Fruit fly (Drosophila melanogaster) whole organism, embryonic: Measurements from ENCODE around the gene Psf2.

ENCODE experiments used
- Ada2b ChIP-seq: fragments of 200-800 bp; sonication (Bioruptor generic); IDR thresholded peaks from 2 replicates; pipeline ENCODE4 v1.3.6; 2022; ENCODE audit warnings: missing biosample characterization, missing genetic modification characterization
- CG10267 ChIP-seq: fragments of 200-800 bp; sonication (Bioruptor generic); optimal IDR thresholded peaks from 2 replicates; lab custom pipeline; 2018; ENCODE audit warnings: missing biosample characterization, mild to moderate bottlenecking, missing genetic modification characterization, moderate library complexity
- CG10274 ChIP-seq: fragments of 200-800 bp; sonication (Bioruptor generic); optimal IDR thresholded peaks from 3 replicates; lab custom pipeline; 2017; ENCODE audit warnings: missing biosample characterization, mild to moderate bottlenecking, missing genetic modification characterization
- CG11560 ChIP-seq: fragments of 200-800 bp; sonication (Bioruptor generic); IDR thresholded peaks from 3 replicates; pipeline ENCODE4 v1.3.6; 2022; ENCODE audit warnings: missing biosample characterization, missing genetic modification characterization
- CG1233 ChIP-seq: fragments of 200-800 bp; sonication (Bioruptor generic); optimal IDR thresholded peaks from 4 replicates; lab custom pipeline; 2018; ENCODE audit warnings: missing biosample characterization, mild to moderate bottlenecking, missing genetic modification characterization
- CG12391 ChIP-seq: fragments of 200-800 bp; sonication (Bioruptor generic); optimal IDR thresholded peaks from 3 replicates; lab custom pipeline; 2018; ENCODE audit warnings: missing biosample characterization, mild to moderate bottlenecking, missing genetic modification characterization, moderate library complexity
- CG12659 ChIP-seq: fragments of 200-800 bp; sonication (Bioruptor generic); optimal IDR thresholded peaks from 3 replicates; lab custom pipeline; 2017; ENCODE audit warnings: mild to moderate bottlenecking, missing biosample characterization, missing genetic modification reagents, missing genetic modification characterization
- CG13123 ChIP-seq: fragments of 200-800 bp; sonication (Bioruptor generic); optimal IDR thresholded peaks from 2 replicates; lab custom pipeline; 2016; ENCODE audit warnings: missing biosample characterization, missing genetic modification characterization
- CG15011 ChIP-seq: fragments of 200-800 bp; sonication (Bioruptor generic); optimal IDR thresholded peaks from 3 replicates; lab custom pipeline; 2018; ENCODE audit warnings: missing biosample characterization, mild to moderate bottlenecking, missing genetic modification characterization
- CG15601 ChIP-seq: fragments of 200-800 bp; sonication (Bioruptor generic); optimal IDR thresholded peaks from 3 replicates; lab custom pipeline; 2019; ENCODE audit warnings: missing biosample characterization, mild to moderate bottlenecking, missing genetic modification characterization, moderate library complexity
- CG17328 ChIP-seq: fragments of 200-800 bp; sonication (Bioruptor generic); IDR thresholded peaks from 2 replicates; pipeline ENCODE4 v1.3.6; 2022; ENCODE audit warnings: missing biosample characterization, missing genetic modification characterization
- CG1792 ChIP-seq: fragments of 200-800 bp; sonication (Bioruptor generic); optimal IDR thresholded peaks from 2 replicates; lab custom pipeline; 2016; ENCODE audit warnings: missing biosample characterization, missing genetic modification characterization
- CG2120 ChIP-seq: fragments of 200-800 bp; sonication (Bioruptor generic); optimal IDR thresholded peaks from 3 replicates; lab custom pipeline; 2016; ENCODE audit warnings: missing biosample characterization, missing genetic modification characterization
- CG2712 ChIP-seq: fragments of 200-800 bp; optimal IDR thresholded peaks from 3 replicates; lab custom pipeline; 2019; ENCODE audit warnings: missing biosample characterization, mild to moderate bottlenecking, missing genetic modification characterization, moderate library complexity
- CG30403 ChIP-seq: fragments of 200-800 bp; sonication (Bioruptor generic); optimal IDR thresholded peaks from 3 replicates; lab custom pipeline; 2016; ENCODE audit warnings: missing biosample characterization, missing genetic modification characterization
- CG32772 ChIP-seq: fragments of 200-800 bp; sonication (Bioruptor generic); IDR thresholded peaks from 2 replicates; pipeline ENCODE4 v1.3.6; 2022; ENCODE audit warnings: missing biosample characterization, missing genetic modification characterization
- CG7745 ChIP-seq: fragments of 200-800 bp; sonication (Bioruptor generic); optimal IDR thresholded peaks from 2 replicates; lab custom pipeline; 2018; ENCODE audit warnings: missing biosample characterization, mild to moderate bottlenecking, missing genetic modification characterization, moderate library complexity
- CG8944 ChIP-seq: fragments of 200-800 bp; sonication (Bioruptor generic); optimal IDR thresholded peaks from 3 replicates; lab custom pipeline; 2016; ENCODE audit warnings: missing biosample characterization, missing genetic modification characterization
- CG9437 ChIP-seq: fragments of 200-800 bp; sonication (Bioruptor generic); optimal IDR thresholded peaks from 2 replicates; lab custom pipeline; 2018; ENCODE audit warnings: missing biosample characterization, mild to moderate bottlenecking, missing genetic modification characterization
- CG9727 ChIP-seq: fragments of 200-800 bp; sonication (Bioruptor generic); optimal IDR thresholded peaks from 3 replicates; lab custom pipeline; 2017; ENCODE audit warnings: missing biosample characterization, mild to moderate bottlenecking, missing genetic modification characterization
- CG9817 ChIP-seq: fragments of 200-800 bp; sonication (Bioruptor generic); optimal IDR thresholded peaks from 2 replicates; lab custom pipeline; 2018; ENCODE audit warnings: missing biosample characterization, mild to moderate bottlenecking, missing genetic modification characterization, moderate library complexity
- CTCF ChIP-seq: fragments of 200-800 bp; sonication (Bioruptor generic); optimal IDR thresholded peaks from 2 replicates; lab custom pipeline; 2017; ENCODE audit warnings: missing biosample characterization, mild to moderate bottlenecking, missing genetic modification characterization, moderate library complexity
- Drgx ChIP-seq: fragments of 200-800 bp; sonication (Bioruptor generic); IDR thresholded peaks from 2 replicates; pipeline ENCODE4 v1.3.6; 2022; ENCODE audit warnings: missing biosample characterization, missing genetic modification characterization
- E2f2 ChIP-seq: fragments of 200-800 bp; sonication (Bioruptor generic); IDR thresholded peaks from 2 replicates; pipeline ENCODE4 v1.3.6; 2022; ENCODE audit warnings: missing biosample characterization, missing genetic modification characterization
- Ets65A ChIP-seq: fragments of 200-800 bp; sonication (Bioruptor generic); peaks from one replicate; lab custom pipeline; 2016; ENCODE audit warnings: missing biosample characterization, missing genetic modification characterization
- Ets97D ChIP-seq: fragments of 200-800 bp; sonication (Bioruptor generic); optimal IDR thresholded peaks from 3 replicates; lab custom pipeline; 2016; ENCODE audit warnings: missing biosample characterization, missing genetic modification characterization
- HLHmδ ChIP-seq: fragments of 200-800 bp; sonication (Bioruptor generic); optimal IDR thresholded peaks from 2 replicates; lab custom pipeline; 2018; ENCODE audit warnings: missing biosample characterization, mild to moderate bottlenecking, missing genetic modification characterization, moderate library complexity
- Hsf ChIP-seq: fragments of 200-800 bp; sonication (Bioruptor generic); optimal IDR thresholded peaks from 3 replicates; lab custom pipeline; 2016; ENCODE audit warnings: missing biosample characterization, missing genetic modification characterization
- Jarid2 ChIP-seq: fragments of 200-800 bp; sonication (Bioruptor generic); optimal IDR thresholded peaks from 3 replicates; lab custom pipeline; 2017; ENCODE audit warnings: mild to moderate bottlenecking, missing biosample characterization, missing genetic modification reagents, missing genetic modification characterization
- Lpt ChIP-seq: fragments of >200 bp; optimal IDR thresholded peaks from 2 replicates; lab custom pipeline; 2018; ENCODE audit warnings: missing biosample characterization, missing genetic modification characterization
- Mad ChIP-seq: fragments of 200-800 bp; sonication (Bioruptor generic); optimal IDR thresholded peaks from 2 replicates; lab custom pipeline; 2016; ENCODE audit warnings: missing biosample characterization, missing genetic modification characterization
- Sox100B ChIP-seq: fragments of 200-800 bp; sonication (Bioruptor generic); optimal IDR thresholded peaks from 3 replicates; lab custom pipeline; 2018; ENCODE audit warnings: missing biosample characterization, mild to moderate bottlenecking, missing genetic modification characterization
- Ssrp ChIP-seq: fragments of 200-800 bp; sonication (Bioruptor generic); optimal IDR thresholded peaks from 2 replicates; lab custom pipeline; 2018; ENCODE audit warnings: missing biosample characterization, mild to moderate bottlenecking, missing genetic modification characterization, moderate library complexity
- Taf1 ChIP-seq: fragments of 200-800 bp; sonication (Bioruptor generic); IDR thresholded peaks from 2 replicates; pipeline ENCODE4 v1.3.6; 2022; ENCODE audit warnings: missing biosample characterization, missing genetic modification characterization
- Trl ChIP-seq, 3 experiments: fragments of >200 bp in 2 of 3; fragments of 200-800 bp in 1 of 3; sonication (Bioruptor generic) in 1 of 3; optimal IDR thresholded peaks; 2 replicates in 1 of 3; 3 replicates in 2 of 3; lab custom pipeline; 2016 to 2017; ENCODE audit warnings: missing biosample characterization in 1 of 3, missing genetic modification characterization in 1 of 3
- chif ChIP-seq, 2 experiments: fragments of 200-800 bp; sonication (Bioruptor generic); optimal IDR thresholded peaks; 3 replicates each; lab custom pipeline; 2016; ENCODE audit warnings: missing biosample characterization in 2 of 2, missing genetic modification characterization in 2 of 2
- jumu ChIP-seq: fragments of 200-800 bp; sonication (Bioruptor generic); optimal IDR thresholded peaks from 3 replicates; lab custom pipeline; 2016; ENCODE audit warnings: missing biosample characterization, missing genetic modification characterization
- ken ChIP-seq: fragments of 200-800 bp; sonication (Bioruptor generic); IDR thresholded peaks from 3 replicates; pipeline ENCODE4 v1.3.6; 2022; ENCODE audit warnings: missing biosample characterization, missing genetic modification characterization
- klu ChIP-seq: fragments of 200-800 bp; sonication (Bioruptor generic); IDR thresholded peaks from 2 replicates; pipeline ENCODE4 v1.3.6; 2022; ENCODE audit warnings: missing biosample characterization, missing genetic modification characterization
- lola ChIP-seq, 3 experiments: fragments of >200 bp in 2 of 3; fragments of 200-800 bp in 1 of 3; sonication (Bioruptor generic) in 1 of 3; optimal IDR thresholded peaks; 2 replicates each; lab custom pipeline; 2017 to 2019; ENCODE audit warnings: missing biosample characterization in 3 of 3, missing genetic modification characterization in 3 of 3, mild to moderate bottlenecking in 1 of 3, moderate library complexity in 1 of 3
- pan ChIP-seq, 4 experiments: fragments of >200 bp in 3 of 4; fragments of 200-800 bp in 1 of 4; sonication (Bioruptor generic) in 1 of 4; optimal IDR thresholded peaks in 3 of 4; IDR thresholded peaks in 1 of 4; 2 replicates each; pipeline versions ENCODE4 v1.3.6 to Lab custom; 2017 to 2022; ENCODE audit warnings: missing biosample characterization in 2 of 4, missing genetic modification characterization in 2 of 4, mixed read lengths in 1 of 4
- prd ChIP-seq, 3 experiments: fragments of >200 bp in 2 of 3; fragments of 200-800 bp in 1 of 3; sonication (Bioruptor generic) in 1 of 3; optimal IDR thresholded peaks in 2 of 3; IDR thresholded peaks in 1 of 3; 2 replicates in 2 of 3; 3 replicates in 1 of 3; pipeline versions ENCODE4 v1.3.6 to Lab custom; 2017 to 2022; ENCODE audit warnings: missing biosample characterization in 1 of 3, missing genetic modification characterization in 1 of 3
- pum ChIP-seq: fragments of 200-800 bp; sonication (Bioruptor generic); optimal IDR thresholded peaks from 2 replicates; lab custom pipeline; 2016; ENCODE audit warnings: missing biosample characterization, missing genetic modification characterization
- row ChIP-seq: fragments of 200-800 bp; sonication (Bioruptor generic); IDR thresholded peaks from 3 replicates; pipeline ENCODE4 v1.3.6; 2022; ENCODE audit warnings: missing biosample characterization, missing genetic modification characterization
- run ChIP-seq: fragments of 200-800 bp; sonication (Bioruptor generic); optimal IDR thresholded peaks from 3 replicates; lab custom pipeline; 2018; ENCODE audit warnings: missing biosample characterization, mild to moderate bottlenecking, missing genetic modification characterization
- sens ChIP-seq: fragments of 200-800 bp; sonication (Bioruptor generic); peaks from one replicate; lab custom pipeline; 2016; ENCODE audit warnings: missing biosample characterization, missing genetic modification characterization
- seq ChIP-seq: fragments of 200-800 bp; sonication (Bioruptor generic); IDR thresholded peaks from 2 replicates; pipeline ENCODE4 v1.3.6; 2022; ENCODE audit warnings: missing biosample characterization, missing genetic modification characterization
- slp2 ChIP-seq: fragments of 200-800 bp; sonication (Bioruptor generic); optimal IDR thresholded peaks from 2 replicates; lab custom pipeline; 2016; ENCODE audit warnings: missing biosample characterization, missing genetic modification characterization
- tna ChIP-seq: fragments of 200-800 bp; sonication (Bioruptor generic); IDR thresholded peaks from 2 replicates; pipeline ENCODE4 v1.3.6; 2022; ENCODE audit warnings: missing biosample characterization, missing genetic modification characterization; ENCODE audit not compliant: partially characterized antibody
- vfl ChIP-seq: fragments of 200-800 bp; sonication (Bioruptor generic); optimal IDR thresholded peaks from 2 replicates; lab custom pipeline; 2016; ENCODE audit warnings: missing biosample characterization, missing genetic modification characterization

The Psf2 gene

DNA sequence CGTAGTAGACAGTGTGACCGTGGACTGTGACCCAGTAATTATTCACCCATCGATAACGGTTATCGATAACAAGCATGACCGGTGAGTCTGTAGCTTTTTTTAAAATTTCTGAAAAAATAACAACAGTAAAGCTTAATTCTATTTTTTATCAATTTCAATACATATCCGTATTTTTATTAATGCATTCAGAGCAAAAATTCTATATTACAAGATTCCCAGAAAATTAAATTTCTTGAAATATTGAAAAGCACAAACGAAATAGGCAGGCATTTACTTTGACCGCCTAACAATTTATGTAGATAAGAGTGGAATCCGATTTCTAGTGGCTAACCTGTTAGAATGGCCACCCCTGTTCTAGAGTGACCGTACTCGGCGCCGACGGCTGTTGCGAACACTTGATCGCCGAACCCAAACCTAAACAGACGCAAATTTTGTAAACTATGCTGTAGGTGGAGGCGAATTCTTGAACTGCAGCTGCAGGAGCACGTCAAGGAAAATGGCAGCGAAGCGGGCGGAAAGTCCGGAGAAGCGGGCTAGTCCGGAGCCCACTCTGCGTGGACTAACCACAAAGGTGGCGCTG is 6.8 kb upstream of the Psf2 start, which contains the start of gene CG3652 (continued):
- TF ChIP-seq Sox100B (GFP tag; lab: Kevin White, UChicago) = no peak
- no peak for TF ChIP-seq CG8944 (GFP tag; lab: Kevin White, UChicago)
- TF ChIP-seq CTCF (GFP tag; lab: Kevin White, UChicago) = peak; percentile 60
- TF ChIP-seq Jarid2 (GFP tag; lab: Kevin White, UChicago) = no peak
- TF ChIP-seq Taf1 (GFP tag; lab: Robert Waterston, UW) = no peak
- peak; percentile 42 for TF ChIP-seq CG9437
- no peak for TF ChIP-seq Mad (GFP tag; lab: Kevin White, UChicago)
- no peak for TF ChIP-seq Ada2b (GFP tag; lab: Robert Waterston, UW)
- peak; percentile 43 for TF ChIP-seq Ets65A (GFP tag; lab: Kevin White, UChicago)
- peak; percentile 64 for TF ChIP-seq CG2120
- TF ChIP-seq Hsf (GFP tag; lab: Kevin White, UChicago) = peak; percentile 43
- TF ChIP-seq CG30403 (GFP tag; lab: Kevin White, UChicago) = peak; percentile 52
- TF ChIP-seq CG12391 = peak; percentile 48
- no peak for TF ChIP-seq prd (optimal IDR thresholded peaks at IDR 0.05; lab: Kevin White, UChicago)
- TF ChIP-seq prd (GFP tag; IDR thresholded peaks at IDR 0.05; lab: Robert Waterston, UW) = peak; percentile 38; the same call in 1 of the 3 replicates
- TF ChIP-seq CG11560 (tag; lab: Robert Waterston, UW) = no peak
- no peak for TF ChIP-seq seq (GFP tag; lab: Robert Waterston, UW)
- no peak for TF ChIP-seq CG7745
- peak; percentile 11; the same call in 1 of the 2 replicates for TF ChIP-seq klu
- TF ChIP-seq Ssrp (tag; lab: Kevin White, UChicago) = peak; percentile 11
- TF ChIP-seq tna (GFP tag; lab: Robert Waterston, UW) = no peak
- no peak for TF ChIP-seq CG9727 (GFP tag; lab: Kevin White, UChicago)
- no peak for TF ChIP-seq CG9817 (tag; lab: Kevin White, UChicago)
- no peak for TF ChIP-seq CG15011 (GFP tag; lab: Kevin White, UChicago)
- TF ChIP-seq HLHmδ (GFP tag; lab: Kevin White, UChicago) = no peak
- peak; percentile 87 for TF ChIP-seq sens
- TF ChIP-seq CG10267 (tag; lab: Kevin White, UChicago) = peak; percentile 62
- no peak for TF ChIP-seq CG1233 (GFP tag; lab: Kevin White, UChicago)
- TF ChIP-seq CG13123 (GFP tag; lab: Kevin White, UChicago) = no peak
- TF ChIP-seq lola (GFP tag; optimal IDR thresholded peaks at IDR 0.05; lab: Kevin White, UChicago) = peak in 1 of 3 experiments; percentile 29
- TF ChIP-seq CG2712 = no peak
- no peak for TF ChIP-seq ken
- TF ChIP-seq CG10274 (GFP tag; lab: Kevin White, UChicago) = no peak
- TF ChIP-seq CG12659 = peak; percentile 70
- no peak for TF ChIP-seq CG1792
- TF ChIP-seq CG17328 (GFP tag; lab: Robert Waterston, UW) = no peak
- peak; percentile 70 for TF ChIP-seq row
- TF ChIP-seq pum (GFP tag; lab: Kevin White, UChicago) = peak; percentile 35
- no peak for TF ChIP-seq pan (optimal IDR thresholded peaks at IDR 0.05; lab: Kevin White, UChicago)
- TF ChIP-seq pan (GFP tag; optimal IDR thresholded peaks at IDR 0.05 in 1 of 2, IDR thresholded peaks at IDR 0.05 in 1 of 2) = no peak
- no peak for TF ChIP-seq CG15601 (tag; lab: Kevin White, UChicago)
- no peak for TF ChIP-seq Trl (optimal IDR thresholded peaks at IDR 0.05; lab: Kevin White, UChicago)
- peak; percentile 34 for TF ChIP-seq Trl (GFP tag; optimal IDR thresholded peaks at IDR 0.05; lab: Kevin White, UChicago)
- TF ChIP-seq Ets97D = peak; percentile 58
- TF ChIP-seq jumu (GFP tag; lab: Kevin White, UChicago) = peak; percentile 30
- no peak for TF ChIP-seq chif (GFP tag; optimal IDR thresholded peaks at IDR 0.05; lab: Kevin White, UChicago)
- TF ChIP-seq Drgx (GFP tag; lab: Robert Waterston, UW) = no peak
- TF ChIP-seq Lpt (GFP tag; lab: Kevin White, UChicago) = no peak
- TF ChIP-seq vfl (GFP tag; lab: Kevin White, UChicago) = peak; percentile 9
- TF ChIP-seq E2f2 (GFP tag; lab: Robert Waterston, UW) = peak; percentile 72
- TF ChIP-seq run (tag; lab: Kevin White, UChicago) = no peak
- TF ChIP-seq CG32772 (GFP tag; lab: Robert Waterston, UW) = 0 out of 2 replicates have a peak, but pooled peaks have one; percentile 8
- TF ChIP-seq slp2 (GFP tag; lab: Kevin White, UChicago) = peak; percentile 47
